Worm (Caenorhabditis elegans) whole organism, young adult: ENCODE results near the gene rcan-1.

Experiments used
- B0261.1 ChIP-seq: sonication (generic microtip); optimal IDR thresholded peaks from 2 replicates; lab custom pipeline; 2016; ENCODE audit warnings: mild to moderate bottlenecking, missing genetic modification characterization, moderate library complexity, missing compliant biosample characterization
- B0336.3 ChIP-seq: fragments of 200-800 bp; sonication (Bioruptor generic); IDR thresholded peaks from 2 replicates; pipeline ENCODE4 v1.3.6; 2022; ENCODE audit warnings: missing genetic modification characterization, missing compliant biosample characterization
- F49E8.2 ChIP-seq: sonication (generic microtip); optimal IDR thresholded peaks from 3 replicates; lab custom pipeline; 2017; ENCODE audit warnings: missing genetic modification characterization, mild to moderate bottlenecking, missing compliant biosample characterization, antibody characterized with exemption, moderate library complexity; ENCODE audit not compliant: insufficient read depth
- F57C9.4 ChIP-seq: sonication (generic microtip); optimal IDR thresholded peaks from 2 replicates; lab custom pipeline; 2017; ENCODE audit warnings: mild to moderate bottlenecking, missing genetic modification characterization, missing compliant biosample characterization
- Y53F4B.3 ChIP-seq: fragments of 200-800 bp; sonication (Bioruptor generic); IDR thresholded peaks from 2 replicates; pipeline ENCODE4 v1.3.6; 2022; ENCODE audit warnings: missing genetic modification reagents, missing genetic modification characterization, missing compliant biosample characterization
- Y53G8AR.9 ChIP-seq: fragments of 200-800 bp; sonication (Bioruptor generic); conservative IDR thresholded peaks from 2 replicates; pipeline ENCODE4 v1.3.6; 2022; ENCODE audit warnings: missing genetic modification reagents, missing genetic modification characterization, missing compliant biosample characterization
- akir-1 ChIP-seq: fragments of 200-800 bp; sonication (Bioruptor generic); optimal IDR thresholded peaks from 2 replicates; lab custom pipeline; 2018; ENCODE audit warnings: mild to moderate bottlenecking, missing genetic modification characterization, moderate library complexity, missing compliant biosample characterization
- aptf-3 ChIP-seq: fragments of 200-800 bp; sonication (Bioruptor generic); IDR thresholded peaks from 2 replicates; pipeline ENCODE4 v1.3.6; 2022; ENCODE audit warnings: missing genetic modification characterization, missing compliant biosample characterization
- athp-1 ChIP-seq: sonication (generic microtip); optimal IDR thresholded peaks from 2 replicates; lab custom pipeline; 2017; ENCODE audit warnings: mild to moderate bottlenecking, missing genetic modification characterization, missing compliant biosample characterization
- attf-6 ChIP-seq: fragments of 200-800 bp; sonication (Bioruptor generic); IDR thresholded peaks from 2 replicates; pipeline ENCODE4 v1.3.6; 2022; ENCODE audit warnings: missing genetic modification reagents, missing genetic modification characterization, missing compliant biosample characterization
- bed-1 ChIP-seq: fragments of 200-800 bp; sonication (Bioruptor generic); IDR thresholded peaks from 2 replicates; pipeline ENCODE4 v1.3.6; 2022; ENCODE audit warnings: missing genetic modification reagents, missing genetic modification characterization, missing compliant biosample characterization
- cebp-1 ChIP-seq, 2 experiments: fragments of 200-800 bp in 1 of 2; sonication (Bioruptor generic) in 1 of 2; sonication (generic microtip) in 1 of 2; IDR thresholded peaks in 1 of 2; optimal IDR thresholded peaks in 1 of 2; 2 replicates each; pipeline versions ENCODE4 v1.3.6 to Lab custom; 2017 to 2022; ENCODE audit warnings: missing compliant biosample characterization in 2 of 2, missing genetic modification characterization in 2 of 2, mild to moderate bottlenecking in 1 of 2, missing genetic modification reagents in 1 of 2, moderate library complexity in 1 of 2
- ceh-100 ChIP-seq: fragments of 200-800 bp; sonication (Bioruptor generic); IDR thresholded peaks from 2 replicates; pipeline ENCODE4 v1.3.6; 2022; ENCODE audit warnings: missing genetic modification reagents, missing genetic modification characterization, missing compliant biosample characterization
- die-1 ChIP-seq: sonication (generic microtip); optimal IDR thresholded peaks from 2 replicates; lab custom pipeline; 2016; ENCODE audit warnings: missing genotype, mild to moderate bottlenecking, missing genetic modification characterization, missing compliant biosample characterization
- efl-1 ChIP-seq: fragments of 150-350 bp; optimal IDR thresholded peaks from 2 replicates; lab custom pipeline; 2014; ENCODE audit warnings: missing biosample characterization, missing genetic modification reagents, missing genetic modification characterization
- egl-18 ChIP-seq: fragments of 200-800 bp; sonication (Bioruptor generic); IDR thresholded peaks from 2 replicates; pipeline ENCODE4 v1.3.6; 2022; ENCODE audit warnings: missing genetic modification reagents, missing genetic modification characterization, missing compliant biosample characterization
- ekl-4 ChIP-seq: fragments of 200-800 bp; sonication (Bioruptor generic); IDR thresholded peaks from 2 replicates; pipeline ENCODE4 v1.3.6; 2022; ENCODE audit warnings: missing genetic modification reagents, missing genetic modification characterization, missing compliant biosample characterization
- fkh-3 ChIP-seq: sonication (generic microtip); optimal IDR thresholded peaks from 2 replicates; lab custom pipeline; 2016; ENCODE audit warnings: mild to moderate bottlenecking, missing genetic modification characterization, missing compliant biosample characterization
- gei-17 ChIP-seq: fragments of 200-800 bp; sonication (Bioruptor generic); optimal IDR thresholded peaks from 2 replicates; lab custom pipeline; 2018; ENCODE audit warnings: mild to moderate bottlenecking, missing genetic modification characterization, missing compliant biosample characterization
- hmg-20 ChIP-seq: fragments of 200-800 bp; sonication (Bioruptor generic); IDR thresholded peaks from 2 replicates; pipeline ENCODE4 v1.3.6; 2022; ENCODE audit warnings: missing genetic modification reagents, missing genetic modification characterization, missing compliant biosample characterization
- hrde-1 ChIP-seq: sonication (generic microtip); optimal IDR thresholded peaks from 2 replicates; lab custom pipeline; 2016; ENCODE audit warnings: missing genetic modification characterization, mild to moderate bottlenecking, missing compliant biosample characterization, moderate library complexity, missing genotype, missing genetic modification reagents, borderline replicate concordance
- let-526 ChIP-seq: fragments of 200-800 bp; sonication (Bioruptor generic); IDR thresholded peaks from 2 replicates; pipeline ENCODE4 v1.3.6; 2022; ENCODE audit warnings: missing genetic modification reagents, missing genetic modification characterization, missing compliant biosample characterization
- let-607 ChIP-seq, 2 experiments: fragments of 200-800 bp in 1 of 2; sonication (Bioruptor generic) in 1 of 2; sonication (generic microtip) in 1 of 2; optimal IDR thresholded peaks; 2 replicates each; lab custom pipeline; 2016 to 2018; ENCODE audit warnings: mild to moderate bottlenecking in 2 of 2, missing compliant biosample characterization in 2 of 2, missing genetic modification characterization in 2 of 2, moderate library complexity in 2 of 2, missing genotype in 1 of 2
- lin-35 ChIP-seq, 3 experiments: fragments of 150-350 bp in 2 of 3; sonication (generic microtip) in 1 of 3; optimal IDR thresholded peaks; 2 replicates each; lab custom pipeline; 2014 to 2018; ENCODE audit warnings: missing biosample characterization in 3 of 3, missing genetic modification characterization in 3 of 3, missing genetic modification reagents in 3 of 3
- lin-54 ChIP-seq: fragments of 200-800 bp; sonication (Bioruptor generic); optimal IDR thresholded peaks from 2 replicates; lab custom pipeline; 2018; ENCODE audit warnings: mild to moderate bottlenecking, missing genetic modification characterization, missing compliant biosample characterization
- lsl-1 ChIP-seq: fragments of 200-800 bp; sonication (Bioruptor generic); optimal IDR thresholded peaks from 2 replicates; lab custom pipeline; 2018; ENCODE audit warnings: mild to moderate bottlenecking, missing genetic modification characterization, moderate library complexity, missing compliant biosample characterization
- madf-10 ChIP-seq: sonication (generic microtip); optimal IDR thresholded peaks from 2 replicates; lab custom pipeline; 2016; ENCODE audit warnings: mild to moderate bottlenecking, missing genetic modification characterization, missing compliant biosample characterization
- madf-3 ChIP-seq: fragments of 200-800 bp; sonication (Bioruptor generic); IDR thresholded peaks from 2 replicates; pipeline ENCODE4 v1.3.6; 2022; ENCODE audit warnings: missing genetic modification reagents, missing genetic modification characterization, missing compliant biosample characterization
- mel-28 ChIP-seq: sonication (generic microtip); optimal IDR thresholded peaks from 2 replicates; lab custom pipeline; 2016; ENCODE audit warnings: borderline replicate concordance, mild to moderate bottlenecking, missing genetic modification characterization, missing compliant biosample characterization
- nfya-2 ChIP-seq: fragments of 200-800 bp; sonication (Bioruptor generic); IDR thresholded peaks from 2 replicates; pipeline ENCODE4 v1.3.6; 2022; ENCODE audit warnings: missing genetic modification reagents, missing genetic modification characterization, missing compliant biosample characterization
- rcor-1 ChIP-seq: fragments of 200-800 bp; sonication (Bioruptor generic); IDR thresholded peaks from 2 replicates; pipeline ENCODE4 v1.3.6; 2022; ENCODE audit warnings: missing genetic modification reagents, missing genetic modification characterization, missing compliant biosample characterization
- sea-2 ChIP-seq: fragments of 200-800 bp; sonication (Bioruptor generic); IDR thresholded peaks from 2 replicates; pipeline ENCODE4 v1.3.6; 2022; ENCODE audit warnings: missing genetic modification characterization, missing compliant biosample characterization
- snpc-1.1 ChIP-seq: sonication (generic microtip); optimal IDR thresholded peaks from 2 replicates; lab custom pipeline; 2017; ENCODE audit warnings: missing genetic modification characterization, mild to moderate bottlenecking, missing compliant biosample characterization, antibody characterized with exemption, moderate library complexity, missing genotype, missing genetic modification reagents; ENCODE audit not compliant: insufficient read depth
- snpc-1.3 ChIP-seq: sonication (generic microtip); optimal IDR thresholded peaks from 2 replicates; lab custom pipeline; 2017; ENCODE audit warnings: missing genetic modification characterization, mild to moderate bottlenecking, missing compliant biosample characterization, antibody characterized with exemption, moderate library complexity, missing genotype, missing genetic modification reagents; ENCODE audit not compliant: insufficient read depth
- snpc-3.4 ChIP-seq: sonication (generic microtip); optimal IDR thresholded peaks from 2 replicates; lab custom pipeline; 2017; ENCODE audit warnings: missing genetic modification characterization, mild to moderate bottlenecking, missing compliant biosample characterization, antibody characterized with exemption, moderate library complexity, missing genotype, missing genetic modification reagents
- sptf-2 ChIP-seq: fragments of 200-800 bp; sonication (Bioruptor generic); optimal IDR thresholded peaks from 2 replicates; lab custom pipeline; 2018; ENCODE audit warnings: mild to moderate bottlenecking, missing genetic modification characterization, missing compliant biosample characterization
- tbp1 ChIP-seq: fragments of 200-800 bp; sonication (Bioruptor generic); optimal IDR thresholded peaks from 2 replicates; lab custom pipeline; 2018; ENCODE audit warnings: mild to moderate bottlenecking, missing genetic modification characterization, missing compliant biosample characterization
- tlf-1 ChIP-seq: fragments of 200-800 bp; sonication (Bioruptor generic); optimal IDR thresholded peaks from 2 replicates; lab custom pipeline; 2018; ENCODE audit warnings: mild to moderate bottlenecking, missing genetic modification characterization, missing compliant biosample characterization
- unc-130 ChIP-seq: sonication (generic microtip); optimal IDR thresholded peaks from 2 replicates; lab custom pipeline; 2016; ENCODE audit warnings: missing genetic modification reagents, missing genetic modification characterization, missing compliant biosample characterization
- xnd-1 ChIP-seq: sonication (generic microtip); optimal IDR thresholded peaks from 2 replicates; lab custom pipeline; 2016; ENCODE audit warnings: missing genotype, missing genetic modification reagents, missing genetic modification characterization, missing compliant biosample characterization
- zim-3 ChIP-seq: sonication (generic microtip); optimal IDR thresholded peaks from 2 replicates; lab custom pipeline; 2017; ENCODE audit warnings: mild to moderate bottlenecking, missing genetic modification characterization, moderate library complexity, missing compliant biosample characterization
- ztf-28 ChIP-seq: fragments of 200-800 bp; sonication (Bioruptor generic); IDR thresholded peaks from 2 replicates; pipeline ENCODE4 v1.3.6; 2022; ENCODE audit warnings: missing genetic modification reagents, missing genetic modification characterization, missing compliant biosample characterization

Gene rcan-1

ce11 chrIII:5706077-5706627, 22.3 kb upstream of the rcan-1 start, which contains the start of gene rpl-23 (continued):
- TF ChIP-seq lin-35 (GFP tag; optimal IDR thresholded peaks at IDR 0.05; lab: Kevin White, UChicago) (peak in 1 of 3 experiments; percentile 85), let-526 (GFP tag; lab: Robert Waterston, UW) (no peak), ztf-28 (GFP tag; lab: Robert Waterston, UW) (no peak), bed-1 (no peak), B0261.1 (tag; lab: Kevin White, UChicago) (no peak), madf-10 (tag; lab: Kevin White, UChicago) (peak; percentile 55), zim-3 (no peak), snpc-1.3 (tag; lab: Kevin White, UChicago) (peak; percentile 78), athp-1 (tag; lab: Kevin White, UChicago) (peak; percentile 81), snpc-3.4 (tag; lab: Kevin White, UChicago) (peak; percentile 87), unc-130 (GFP tag; lab: Kevin White, UChicago) (no peak), Y53F4B.3 (GFP tag; lab: Robert Waterston, UW) (no peak), ceh-100 (GFP tag; lab: Robert Waterston, UW) (no peak), fkh-3 (tag; lab: Kevin White, UChicago) (no peak), sea-2 (GFP tag; lab: Robert Waterston, UW) (no peak), aptf-3 (GFP tag; lab: Robert Waterston, UW) (no peak), sptf-2 (GFP tag; lab: Kevin White, UChicago) (no peak), nfya-2 (no peak), egl-18 (GFP tag; lab: Robert Waterston, UW) (no peak)

DNA sequence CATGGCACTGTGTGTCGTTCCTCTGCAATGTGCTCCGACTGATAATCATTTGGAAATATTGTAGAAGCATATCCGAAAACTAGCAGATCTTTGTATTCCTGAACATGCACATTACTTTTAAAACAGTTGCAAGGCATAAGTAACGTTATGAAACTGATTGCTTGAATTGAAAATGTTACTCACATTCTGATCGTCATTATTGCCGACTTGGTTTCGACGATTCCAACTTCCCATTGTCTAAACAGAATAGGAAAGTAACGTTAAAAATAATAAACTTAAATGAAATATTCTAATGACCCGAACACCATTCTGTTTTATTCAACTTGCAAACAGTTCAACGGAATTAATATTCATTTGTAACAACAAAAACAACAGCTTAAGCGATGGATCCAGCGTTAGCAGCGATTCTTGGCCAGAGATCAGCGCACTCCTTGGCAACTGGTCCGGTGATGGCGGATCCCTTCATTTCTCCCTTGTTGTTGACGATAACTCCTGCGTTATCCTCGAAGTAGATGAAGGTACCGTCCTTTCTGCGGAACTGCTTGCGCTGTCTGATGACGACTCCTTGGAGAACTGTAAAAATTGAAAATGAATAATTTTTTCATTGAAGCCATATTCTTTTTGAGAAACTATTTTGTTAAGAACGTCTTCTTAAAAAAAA, 21.5 kb upstream of the rcan-1 start, which contains the start of gene swp-1:
Gene swp-1, minus strand, starts transcription at position 298 of the 661 bp plus-strand sequence.
- TF ChIP-seq tlf-1 (GFP tag; lab: Kevin White, UChicago), result peak; percentile 54
- TF ChIP-seq unc-130 (GFP tag; lab: Kevin White, UChicago), result peak; percentile 45
- peak; percentile 76 for TF ChIP-seq attf-6 (GFP tag; lab: Robert Waterston, UW)
- peak; percentile 70 for TF ChIP-seq ekl-4 (GFP tag; lab: Robert Waterston, UW)
- peak; percentile 38 for TF ChIP-seq F49E8.2 (tag; lab: Kevin White, UChicago)
- no peak for TF ChIP-seq akir-1 (GFP tag; lab: Kevin White, UChicago)
- no peak for TF ChIP-seq snpc-1.3 (tag; lab: Kevin White, UChicago)
- TF ChIP-seq cebp-1 (GFP tag; IDR thresholded peaks at IDR 0.05; lab: Robert Waterston, UW), result no peak
- peak; percentile 27 for TF ChIP-seq cebp-1 (tag; optimal IDR thresholded peaks at IDR 0.05; lab: Kevin White, UChicago)
- peak; percentile 38 for TF ChIP-seq lsl-1 (GFP tag; lab: Kevin White, UChicago)
- peak; percentile 65 for TF ChIP-seq lin-54 (GFP tag; lab: Kevin White, UChicago)
- peak; percentile 19 for TF ChIP-seq efl-1 (GFP tag; lab: Kevin White, UChicago)
- TF ChIP-seq hmg-20 (GFP tag; lab: Robert Waterston, UW), result no peak
- peak; percentile 57 for TF ChIP-seq snpc-1.1
- peak; percentile 68; the same call in 1 of the 2 replicates for TF ChIP-seq Y53G8AR.9 (GFP tag; lab: Robert Waterston, UW)
- TF ChIP-seq hrde-1, result peak; percentile 12
- no peak for TF ChIP-seq mel-28 (tag; lab: Kevin White, UChicago)
- peak in 1 of 3 experiments; percentile 10 for TF ChIP-seq lin-35 (GFP tag; optimal IDR thresholded peaks at IDR 0.05; lab: Kevin White, UChicago)
- TF ChIP-seq let-607 (tag; optimal IDR thresholded peaks at IDR 0.05; lab: Kevin White, UChicago), result no peak
- TF ChIP-seq gei-17 (GFP tag; lab: Kevin White, UChicago), result no peak
- TF ChIP-seq egl-18 (GFP tag; lab: Robert Waterston, UW), result no peak
- peak; percentile 34 for TF ChIP-seq xnd-1 (tag; lab: Kevin White, UChicago)
- TF ChIP-seq rcor-1 (GFP tag; lab: Robert Waterston, UW), result no peak
- peak; percentile 46 for TF ChIP-seq athp-1 (tag; lab: Kevin White, UChicago)
- TF ChIP-seq madf-3, result peak; percentile 66; the same call in 1 of the 2 replicates
- peak; percentile 16; the same call in 1 of the 2 replicates for TF ChIP-seq ceh-100 (GFP tag; lab: Robert Waterston, UW)
- TF ChIP-seq B0336.3, result peak; percentile 97
- no peak for TF ChIP-seq F57C9.4 (tag; lab: Kevin White, UChicago)
- TF ChIP-seq die-1 (tag; lab: Kevin White, UChicago), result peak; percentile 50
- TF ChIP-seq tbp1 (GFP tag; lab: Kevin White, UChicago), result peak; percentile 28
